Worm (Caenorhabditis elegans): ENCODE results near the gene C32A9.1.

DNA sequence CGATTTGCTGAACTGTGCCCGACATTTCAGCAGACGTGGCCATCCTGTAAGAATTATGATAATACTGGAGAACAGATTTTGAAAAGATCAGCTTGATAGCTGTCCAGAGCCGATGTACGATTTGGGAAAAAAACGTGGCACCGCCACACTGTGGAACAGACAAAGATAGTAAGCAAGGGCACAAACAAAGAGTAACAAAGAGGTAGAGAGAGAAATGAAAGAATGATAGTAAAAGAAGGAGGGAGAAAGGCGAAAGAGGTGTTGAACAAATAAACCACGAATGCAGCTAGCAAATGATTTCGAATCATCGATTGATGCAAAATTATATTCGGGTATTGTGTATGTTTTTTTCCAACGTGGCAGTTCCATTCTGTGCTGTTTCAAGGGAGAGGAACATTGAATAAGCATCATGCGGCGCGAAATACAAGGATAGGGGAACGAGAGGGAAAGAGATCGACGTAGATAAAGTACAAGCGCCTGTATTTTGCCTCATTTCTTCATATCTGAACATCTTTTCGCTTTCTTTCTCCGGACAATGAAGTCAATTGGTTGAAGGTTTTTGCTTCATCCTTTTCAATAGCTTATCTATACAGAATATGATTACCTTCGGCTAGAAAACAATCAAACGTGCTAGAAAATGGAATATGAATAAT lies 31.7 kb downstream of the C32A9.1 start, which contains the start of gene C14H10.3:
- TF ChIP-seq him-1 (tag; optimal IDR thresholded peaks at IDR 0.05) (no peak), dao-5 (tag; optimal IDR thresholded peaks at IDR 0.05) (no peak), W03F9.2 (tag; optimal IDR thresholded peaks at IDR 0.05) (no peak)
